Worm (Caenorhabditis elegans) whole organism, late embryonic: Measurements from ENCODE around the gene C05A2.4.

Source experiments
- T23F11.4 ChIP-seq: fragments of 200-800 bp; sonication (Bioruptor generic); optimal IDR thresholded peaks from 2 replicates; lab custom pipeline; 2018; ENCODE audit warnings: mild to moderate bottlenecking, missing genetic modification characterization, missing compliant biosample characterization
- ama-1 ChIP-seq: fragments of 150-350 bp; optimal IDR thresholded peaks from 2 replicates; lab custom pipeline; 2014
- ceh-18 ChIP-seq: sonication (generic microtip); optimal IDR thresholded peaks from 2 replicates; lab custom pipeline; 2016; ENCODE audit warnings: missing genetic modification characterization, missing compliant biosample characterization
- ceh-2 ChIP-seq: sonication (generic microtip); optimal IDR thresholded peaks from 2 replicates; lab custom pipeline; 2016; ENCODE audit warnings: missing genotype, missing genetic modification characterization, missing compliant biosample characterization
- ceh-24 ChIP-seq: sonication (generic microtip); optimal IDR thresholded peaks from 2 replicates; lab custom pipeline; 2016; ENCODE audit warnings: mild to moderate bottlenecking, missing genetic modification characterization, missing compliant biosample characterization
- ceh-30 ChIP-seq: fragments of 150-350 bp; optimal IDR thresholded peaks from 2 replicates; lab custom pipeline; 2014; ENCODE audit warnings: missing biosample characterization, missing genetic modification characterization
- ceh-34 ChIP-seq: sonication (generic microtip); optimal IDR thresholded peaks from 2 replicates; lab custom pipeline; 2016; ENCODE audit warnings: mild to moderate bottlenecking, missing genetic modification characterization, missing compliant biosample characterization
- ceh-45 ChIP-seq: fragments of 200-800 bp; sonication (Bioruptor generic); IDR thresholded peaks from 2 replicates; pipeline ENCODE4 v1.3.6; 2022; ENCODE audit warnings: missing genetic modification reagents, missing genetic modification characterization, missing compliant biosample characterization
- dve-1 ChIP-seq: sonication (generic microtip); optimal IDR thresholded peaks from 2 replicates; lab custom pipeline; 2017; ENCODE audit warnings: antibody characterized with exemption, mild to moderate bottlenecking, missing genetic modification characterization, missing compliant biosample characterization
- elt-2 ChIP-seq: sonication (generic microtip); optimal IDR thresholded peaks from 2 replicates; lab custom pipeline; 2016; ENCODE audit warnings: missing genetic modification reagents, missing genetic modification characterization, missing compliant biosample characterization
- fax-1 ChIP-seq: sonication (generic microtip); optimal IDR thresholded peaks from 2 replicates; lab custom pipeline; 2016; ENCODE audit warnings: missing genotype, missing genetic modification characterization, missing compliant biosample characterization
- fkh-10 ChIP-seq: fragments of 150-350 bp; optimal IDR thresholded peaks from 2 replicates; lab custom pipeline; 2014; ENCODE audit warnings: missing biosample characterization, missing genetic modification reagents, missing genetic modification characterization
- fkh-6 ChIP-seq: sonication (generic microtip); optimal IDR thresholded peaks from 2 replicates; lab custom pipeline; 2016; ENCODE audit warnings: missing genetic modification characterization, missing compliant biosample characterization
- gmeb-2 ChIP-seq: sonication (generic microtip); optimal IDR thresholded peaks from 2 replicates; lab custom pipeline; 2016; ENCODE audit warnings: missing genetic modification characterization, inconsistent platforms, missing compliant biosample characterization
- hlh-13 ChIP-seq: fragments of 200-800 bp; sonication (Bioruptor generic); optimal IDR thresholded peaks from 2 replicates; lab custom pipeline; 2018; ENCODE audit warnings: mild to moderate bottlenecking, missing genetic modification characterization, missing compliant biosample characterization
- hlh-30 ChIP-seq: sonication (generic microtip); optimal IDR thresholded peaks from 2 replicates; lab custom pipeline; 2017; ENCODE audit warnings: antibody characterized with exemption, missing genetic modification characterization, missing compliant biosample characterization; ENCODE audit not compliant: insufficient read depth
- lin-11 ChIP-seq: fragments of 200-800 bp; sonication (Bioruptor generic); optimal IDR thresholded peaks from 2 replicates; lab custom pipeline; 2018; ENCODE audit warnings: mild to moderate bottlenecking, missing genetic modification characterization, missing compliant biosample characterization
- mec-3 ChIP-seq: sonication (generic microtip); optimal IDR thresholded peaks from 2 replicates; lab custom pipeline; 2016; ENCODE audit warnings: borderline replicate concordance, missing genetic modification characterization, missing compliant biosample characterization
- nfya-1 ChIP-seq: sonication (generic microtip); optimal IDR thresholded peaks from 2 replicates; lab custom pipeline; 2017; ENCODE audit warnings: missing genetic modification characterization, mild to moderate bottlenecking, missing compliant biosample characterization, antibody characterized with exemption, moderate library complexity
- nhr-11 ChIP-seq: fragments of 150-350 bp; optimal IDR thresholded peaks from 2 replicates; lab custom pipeline; 2014; ENCODE audit warnings: missing biosample characterization, missing genetic modification characterization
- npax-4 ChIP-seq: sonication (generic microtip); optimal IDR thresholded peaks from 2 replicates; lab custom pipeline; 2016; ENCODE audit warnings: missing genetic modification characterization, missing compliant biosample characterization
- pag-3 ChIP-seq: sonication (generic microtip); optimal IDR thresholded peaks from 2 replicates; lab custom pipeline; 2016; ENCODE audit warnings: missing compliant biosample characterization, missing genetic modification characterization, borderline replicate concordance
- pqm-1 ChIP-seq: sonication (generic microtip); optimal IDR thresholded peaks from 2 replicates; lab custom pipeline; 2016; ENCODE audit warnings: missing genetic modification characterization, missing compliant biosample characterization
- ref-2 ChIP-seq: sonication (generic microtip); optimal IDR thresholded peaks from 2 replicates; lab custom pipeline; 2016; ENCODE audit warnings: missing genetic modification characterization, missing compliant biosample characterization
- rnt-1 ChIP-seq: sonication (generic microtip); optimal IDR thresholded peaks from 2 replicates; lab custom pipeline; 2016; ENCODE audit warnings: missing genetic modification characterization, missing compliant biosample characterization
- sox-2 ChIP-seq: fragments of 200-800 bp; sonication (Bioruptor generic); IDR thresholded peaks from 2 replicates; pipeline ENCODE4 v1.3.6; 2022; ENCODE audit warnings: missing genetic modification reagents, missing genetic modification characterization, missing compliant biosample characterization
- sox-4 ChIP-seq: sonication (generic microtip); optimal IDR thresholded peaks from 2 replicates; lab custom pipeline; 2017; ENCODE audit warnings: mild to moderate bottlenecking, missing genetic modification characterization, inconsistent platforms, missing compliant biosample characterization
- syd-9 ChIP-seq: sonication (generic microtip); optimal IDR thresholded peaks from 2 replicates; lab custom pipeline; 2016; ENCODE audit warnings: mild to moderate bottlenecking, missing genetic modification characterization, moderate library complexity, missing compliant biosample characterization
- tbx-7 ChIP-seq: sonication (generic microtip); optimal IDR thresholded peaks from 2 replicates; lab custom pipeline; 2016; ENCODE audit warnings: missing genotype, missing genetic modification characterization, missing compliant biosample characterization
- ttx-3 ChIP-seq: sonication (generic microtip); optimal IDR thresholded peaks from 2 replicates; lab custom pipeline; 2016; ENCODE audit warnings: missing genetic modification reagents, missing genetic modification characterization, missing compliant biosample characterization
- unc-3 ChIP-seq, 2 experiments: fragments of 200-800 bp in 1 of 2; sonication (Bioruptor generic) in 1 of 2; sonication (generic microtip) in 1 of 2; conservative IDR thresholded peaks in 1 of 2; optimal IDR thresholded peaks in 1 of 2; 2 replicates each; pipeline versions ENCODE4 v1.3.6 to Lab custom; 2016 to 2022; ENCODE audit warnings: missing compliant biosample characterization in 2 of 2, missing genetic modification characterization in 2 of 2, missing genetic modification reagents in 1 of 2
- unc-55 ChIP-seq: sonication (generic microtip); optimal IDR thresholded peaks from 2 replicates; lab custom pipeline; 2017; ENCODE audit warnings: missing biosample characterization, missing genetic modification reagents, missing genetic modification characterization
- zip-5 ChIP-seq: sonication (generic microtip); optimal IDR thresholded peaks from 2 replicates; lab custom pipeline; 2016; ENCODE audit warnings: missing genetic modification characterization, missing compliant biosample characterization
- ztf-16 ChIP-seq: sonication (generic microtip); optimal IDR thresholded peaks from 2 replicates; lab custom pipeline; 2017; ENCODE audit warnings: missing genetic modification characterization, missing compliant biosample characterization

C05A2.4 gene

ce11 chrV:10723583-10723982 is 28.3 kb downstream of the C05A2.4 start:
- TF ChIP-seq ceh-34 (peak; percentile 22), fax-1 (tag; lab: Kevin White, UChicago) (no peak)

ce11 chrV:10724472-10724871 is 29.2 kb downstream of the C05A2.4 start:
- TF ChIP-seq nhr-11 (tag; lab: Kevin White, UChicago) (no peak), fax-1 (tag; lab: Kevin White, UChicago) (no peak), tbx-7 (no peak), ttx-3 (no peak), ceh-30 (tag; lab: Kevin White, UChicago) (no peak), mec-3 (no peak), ceh-24 (tag; lab: Kevin White, UChicago) (no peak), fkh-10 (GFP tag; lab: Kevin White, UChicago) (no peak), ama-1 (lab: Kevin White, UChicago) (no peak), zip-5 (no peak), ztf-16 (tag; lab: Kevin White, UChicago) (no peak), unc-3 (GFP tag; conservative IDR thresholded peaks at IDR 0.05; lab: Robert Waterston, UW) (no peak), unc-3 (tag; optimal IDR thresholded peaks at IDR 0.05; lab: Kevin White, UChicago) (no peak)
- TF ChIP-seq, all 69 proteins: peak for 0

- TF ChIP-seq ceh-34 = no peak
- no peak for TF ChIP-seq sox-2 (GFP tag; lab: Robert Waterston, UW)
- no peak for TF ChIP-seq ceh-18 (tag; lab: Kevin White, UChicago)
- no peak for TF ChIP-seq hlh-13
- TF ChIP-seq ttx-3 = no peak
- no peak for TF ChIP-seq lin-11 (tag; lab: Kevin White, UChicago)
- TF ChIP-seq syd-9 (tag; lab: Kevin White, UChicago) = no peak
- no peak for TF ChIP-seq pag-3
- no peak for TF ChIP-seq fkh-10 (GFP tag; lab: Kevin White, UChicago)
- TF ChIP-seq fkh-6 = no peak
- no peak for TF ChIP-seq fax-1 (tag; lab: Kevin White, UChicago)
- TF ChIP-seq ceh-30 (tag; lab: Kevin White, UChicago) = no peak
- no peak for TF ChIP-seq gmeb-2 (tag; lab: Kevin White, UChicago)
- TF ChIP-seq T23F11.4 (GFP tag; lab: Kevin White, UChicago) = no peak
- no peak for TF ChIP-seq ceh-45 (GFP tag; lab: Robert Waterston, UW)
- TF ChIP-seq unc-55 (GFP tag; lab: Kevin White, UChicago) = no peak
- TF ChIP-seq, all 69 proteins: peak for 0
Measured at ce11 chrV:10725424-10725951, 30.2 kb downstream of the C05A2.4 start.

- TF ChIP-seq elt-2 (tag; lab: Kevin White, UChicago) (peak; percentile 88), npax-4 (tag; lab: Kevin White, UChicago) (no peak)
Measured at ce11 chrV:10726691-10727090, 31.4 kb downstream of the C05A2.4 start.

ce11 chrV:10727651-10728050 is 32.4 kb downstream of the C05A2.4 start:
- TF ChIP-seq ceh-18 (tag; lab: Kevin White, UChicago) (peak; percentile 73), ceh-2 (tag; lab: Kevin White, UChicago) (no peak), T23F11.4 (GFP tag; lab: Kevin White, UChicago) (no peak), rnt-1 (tag; lab: Kevin White, UChicago) (peak; percentile 19), unc-55 (GFP tag; lab: Kevin White, UChicago) (peak; percentile 92), nfya-1 (tag; lab: Kevin White, UChicago) (peak; percentile 32)

- TF ChIP-seq elt-2 (tag; lab: Kevin White, UChicago) (peak; percentile 45), sox-4 (tag; lab: Kevin White, UChicago) (no peak), dve-1 (tag; lab: Kevin White, UChicago) (peak; percentile 66), ref-2 (tag; lab: Kevin White, UChicago) (no peak), hlh-30 (tag; lab: Kevin White, UChicago) (peak; percentile 7), pqm-1 (peak; percentile 21)
- TF ChIP-seq, all 69 proteins: peak for 4
Measured at ce11 chrV:10729456-10729904, 34.2 kb downstream of the C05A2.4 start.
